Fruit fly (Drosophila melanogaster): Measurements from ENCODE around the gene Uch-L5R.

dm6 chrX:12075569-12075968 lies 19.1 kb upstream of the Uch-L5R start:
- TF ChIP-seq ovo (GFP tag; optimal IDR thresholded peaks at IDR 0.05), result no peak
- TF ChIP-seq Mnt (GFP tag; optimal IDR thresholded peaks at IDR 0.05), result no peak
- no peak for TF ChIP-seq CG7045 (GFP tag; optimal IDR thresholded peaks at IDR 0.05)
- TF ChIP-seq cic (GFP tag; optimal IDR thresholded peaks at IDR 0.05), result no peak
- no peak for TF ChIP-seq bab1 (GFP tag; optimal IDR thresholded peaks at IDR 0.05)
- no peak for TF ChIP-seq CG5204 (GFP tag; optimal IDR thresholded peaks at IDR 0.05)
- TF ChIP-seq Crg-1 (GFP tag; optimal IDR thresholded peaks at IDR 0.05), result no peak
- no peak for TF ChIP-seq Hr96 (GFP tag; optimal IDR thresholded peaks at IDR 0.05)
- TF ChIP-seq CG14711 (tag; optimal IDR thresholded peaks at IDR 0.05), result no peak
- TF ChIP-seq toe (GFP tag; optimal IDR thresholded peaks at IDR 0.05), result no peak
- no peak for TF ChIP-seq cnc (optimal IDR thresholded peaks at IDR 0.05)
- no peak for TF ChIP-seq CG1620 (GFP tag; optimal IDR thresholded peaks at IDR 0.05)
- no peak for TF ChIP-seq tj (GFP tag; optimal IDR thresholded peaks at IDR 0.05)

Measured in whole organism, adult.